Fruit fly (Drosophila melanogaster) whole organism, adult: ENCODE data around the gene CG31457.

Source experiments
- CG11617 ChIP-seq: fragments of 200-800 bp; sonication (Bioruptor generic); optimal IDR thresholded peaks from 2 replicates; lab custom pipeline; 2017; ENCODE audit warnings: mild to moderate bottlenecking, missing biosample characterization, missing genetic modification reagents, missing genetic modification characterization
- CG1620 ChIP-seq: fragments of 200-800 bp; sonication (Bioruptor generic); optimal IDR thresholded peaks from 2 replicates; lab custom pipeline; 2016; ENCODE audit warnings: missing biosample characterization, missing genetic modification characterization
- CG5204 ChIP-seq: fragments of 200-800 bp; sonication (Bioruptor generic); optimal IDR thresholded peaks from 2 replicates; lab custom pipeline; 2016; ENCODE audit warnings: missing biosample characterization, missing genetic modification characterization
- Mnt ChIP-seq: fragments of 200-800 bp; sonication (Bioruptor generic); optimal IDR thresholded peaks from 2 replicates; lab custom pipeline; 2016; ENCODE audit warnings: missing biosample characterization, mild to moderate bottlenecking, missing genetic modification characterization
- pad ChIP-seq: fragments of 200-800 bp; sonication (Bioruptor generic); optimal IDR thresholded peaks from 3 replicates; lab custom pipeline; 2017; ENCODE audit warnings: missing biosample characterization, missing genetic modification characterization, mild to moderate bottlenecking, moderate library complexity, missing genetic modification reagents

DNA sequence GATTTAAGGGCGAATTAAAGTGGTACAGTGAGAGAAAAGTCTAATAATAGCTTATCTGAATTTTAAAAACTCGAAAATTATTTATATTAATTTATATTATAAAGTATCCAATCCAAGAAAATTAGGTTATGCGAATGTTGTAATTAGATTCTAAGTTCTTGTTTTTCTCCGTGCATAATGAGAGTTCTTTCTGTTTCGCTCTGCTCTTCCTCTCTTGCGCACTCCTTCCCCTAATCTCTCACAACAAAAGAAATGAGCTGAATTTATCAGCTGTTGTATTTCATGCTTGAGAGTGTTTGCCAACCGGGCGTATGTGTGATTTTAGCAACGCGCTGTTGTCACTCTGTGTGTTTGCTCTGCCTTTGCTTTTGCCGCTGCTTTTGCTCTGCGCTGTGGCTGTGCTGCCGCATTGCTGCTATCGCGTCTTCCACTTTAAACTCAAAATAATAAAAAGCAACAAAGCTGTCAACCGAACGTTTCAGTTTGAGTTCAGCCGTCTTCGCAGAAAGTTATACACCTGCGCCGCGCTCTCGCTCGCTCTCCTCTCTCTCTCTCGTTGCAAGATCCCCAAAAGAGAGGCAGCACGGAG, 45.7 kb upstream of the CG31457 start, which contains the start of gene CG46310:
- peak; percentile 48 for TF ChIP-seq Mnt
- no peak for TF ChIP-seq CG1620 (GFP tag; lab: Kevin White, UChicago)
- TF ChIP-seq CG11617 (GFP tag; lab: Kevin White, UChicago): peak; percentile 74
- TF ChIP-seq CG5204: no peak
- TF ChIP-seq pad (GFP tag; lab: Kevin White, UChicago): peak; percentile 58
